Fruit fly (Drosophila melanogaster) whole organism, prepupa: Measurements from ENCODE around the gene CG43902.

ENCODE experiments used
- Blimp-1 ChIP-seq: fragments of 200-800 bp; sonication (Bioruptor generic); optimal IDR thresholded peaks from 3 replicates; lab custom pipeline; 2017; ENCODE audit warnings: missing biosample characterization, missing genetic modification characterization, mild to moderate bottlenecking, moderate library complexity, missing genetic modification reagents
- CG10631 ChIP-seq: fragments of 200-800 bp; sonication (Bioruptor generic); optimal IDR thresholded peaks from 2 replicates; lab custom pipeline; 2016; ENCODE audit warnings: missing biosample characterization, missing genetic modification characterization
- CG1621 ChIP-seq: fragments of 200-800 bp; sonication (Bioruptor generic); optimal IDR thresholded peaks from 3 replicates; lab custom pipeline; 2018; ENCODE audit warnings: missing biosample characterization, mild to moderate bottlenecking, missing genetic modification characterization
- CG16779 ChIP-seq: fragments of 200-800 bp; sonication (Bioruptor generic); optimal IDR thresholded peaks from 3 replicates; lab custom pipeline; 2017; ENCODE audit warnings: missing biosample characterization, mild to moderate bottlenecking, missing genetic modification characterization
- CG3032 ChIP-seq: fragments of 200-800 bp; optimal IDR thresholded peaks from 2 replicates; lab custom pipeline; 2019; ENCODE audit warnings: missing biosample characterization, mild to moderate bottlenecking, missing genetic modification characterization, moderate library complexity
- CG31627 ChIP-seq: fragments of 200-800 bp; sonication (Bioruptor generic); optimal IDR thresholded peaks from 3 replicates; lab custom pipeline; 2016; ENCODE audit warnings: missing biosample characterization, missing genetic modification characterization
- CG32006 ChIP-seq: fragments of 200-800 bp; sonication (Bioruptor generic); optimal IDR thresholded peaks from 3 replicates; lab custom pipeline; 2017; ENCODE audit warnings: missing biosample characterization, mild to moderate bottlenecking, missing genetic modification characterization
- CG34406 ChIP-seq: fragments of 200-800 bp; sonication (Bioruptor generic); optimal IDR thresholded peaks from 3 replicates; lab custom pipeline; 2016; ENCODE audit warnings: missing biosample characterization, missing genetic modification characterization
- CG3919 ChIP-seq: fragments of 200-800 bp; sonication (Bioruptor generic); optimal IDR thresholded peaks from 3 replicates; lab custom pipeline; 2016; ENCODE audit warnings: missing biosample characterization, missing genetic modification characterization
- CG6163 ChIP-seq: fragments of 200-800 bp; sonication (Bioruptor generic); IDR thresholded peaks from 3 replicates; pipeline ENCODE4 v1.3.6; 2022; ENCODE audit warnings: missing biosample characterization, missing genetic modification characterization
- CG6792 ChIP-seq: fragments of 200-800 bp; sonication (Bioruptor generic); optimal IDR thresholded peaks from 3 replicates; lab custom pipeline; 2016; ENCODE audit warnings: missing biosample characterization, missing genetic modification characterization
- CG6854 ChIP-seq: fragments of 200-800 bp; sonication (Bioruptor generic); optimal IDR thresholded peaks from 2 replicates; lab custom pipeline; 2017; ENCODE audit warnings: missing biosample characterization, mild to moderate bottlenecking, missing genetic modification characterization
- CG7368 ChIP-seq: fragments of 200-800 bp; sonication (Bioruptor generic); optimal IDR thresholded peaks from 3 replicates; lab custom pipeline; 2016; ENCODE audit warnings: missing biosample characterization, missing genetic modification characterization
- CG8119 ChIP-seq: fragments of 200-800 bp; sonication (Bioruptor generic); IDR thresholded peaks from 3 replicates; pipeline ENCODE4 v1.3.6; 2022; ENCODE audit warnings: missing biosample characterization, missing genetic modification characterization
- CG8632 ChIP-seq: fragments of 200-800 bp; sonication (Bioruptor generic); optimal IDR thresholded peaks from 3 replicates; lab custom pipeline; 2016; ENCODE audit warnings: missing biosample characterization, missing genetic modification characterization
- Eip75B ChIP-seq: fragments of 200-800 bp; sonication (Bioruptor generic); optimal IDR thresholded peaks from 3 replicates; lab custom pipeline; 2016; ENCODE audit warnings: missing biosample characterization, missing genetic modification characterization
- Eip78C ChIP-seq: fragments of 200-800 bp; sonication (Bioruptor generic); peaks from one replicate; lab custom pipeline; 2016; ENCODE audit warnings: missing biosample characterization, missing genetic modification characterization
- Eip93F ChIP-seq: fragments of 200-800 bp; sonication (Bioruptor generic); optimal IDR thresholded peaks from 2 replicates; lab custom pipeline; 2016; ENCODE audit warnings: missing biosample characterization, mild to moderate bottlenecking, missing genetic modification characterization
- Ets96B ChIP-seq: fragments of 200-800 bp; optimal IDR thresholded peaks from 2 replicates; lab custom pipeline; 2019; ENCODE audit warnings: missing biosample characterization, mild to moderate bottlenecking, missing genetic modification characterization, moderate library complexity
- Gug ChIP-seq: fragments of 200-800 bp; sonication (Bioruptor generic); IDR thresholded peaks from 2 replicates; pipeline ENCODE4 v1.3.6; 2022; ENCODE audit warnings: missing biosample characterization, missing genetic modification characterization
- Hr39 ChIP-seq: fragments of 200-800 bp; sonication (Bioruptor generic); optimal IDR thresholded peaks from 2 replicates; lab custom pipeline; 2016; ENCODE audit warnings: missing biosample characterization, missing genetic modification characterization
- Hr4 ChIP-seq: fragments of 200-800 bp; sonication (Bioruptor generic); optimal IDR thresholded peaks from 3 replicates; lab custom pipeline; 2016; ENCODE audit warnings: missing biosample characterization, missing genetic modification characterization
- Lpt ChIP-seq: fragments of 200-800 bp; sonication (Bioruptor generic); optimal IDR thresholded peaks from 3 replicates; lab custom pipeline; 2016; ENCODE audit warnings: missing biosample characterization, missing genetic modification characterization
- Met ChIP-seq: fragments of 200-800 bp; sonication (Bioruptor generic); optimal IDR thresholded peaks from 3 replicates; lab custom pipeline; 2016; ENCODE audit warnings: missing biosample characterization, missing genetic modification characterization
- OdsH ChIP-seq: fragments of 200-800 bp; sonication (Bioruptor generic); optimal IDR thresholded peaks from 3 replicates; lab custom pipeline; 2016; ENCODE audit warnings: missing biosample characterization, missing genetic modification characterization
- Smox ChIP-seq: fragments of 200-800 bp; sonication (Bioruptor generic); optimal IDR thresholded peaks from 3 replicates; lab custom pipeline; 2016; ENCODE audit warnings: missing biosample characterization, missing genetic modification characterization
- Sox102F ChIP-seq: fragments of 200-800 bp; sonication (Bioruptor generic); optimal IDR thresholded peaks from 2 replicates; lab custom pipeline; 2016; ENCODE audit warnings: missing biosample characterization, mild to moderate bottlenecking, missing genetic modification characterization
- Sox14 ChIP-seq: fragments of 200-800 bp; sonication (Bioruptor generic); optimal IDR thresholded peaks from 3 replicates; lab custom pipeline; 2016; ENCODE audit warnings: missing biosample characterization, missing genetic modification characterization
- Sox15 ChIP-seq: fragments of 200-800 bp; sonication (Bioruptor generic); optimal IDR thresholded peaks from 3 replicates; lab custom pipeline; 2016; ENCODE audit warnings: missing biosample characterization, missing genetic modification characterization
- achi ChIP-seq: fragments of 200-800 bp; sonication (Bioruptor generic); optimal IDR thresholded peaks from 3 replicates; lab custom pipeline; 2016; ENCODE audit warnings: missing biosample characterization, missing genetic modification characterization
- acj6 ChIP-seq: fragments of 200-800 bp; sonication (Bioruptor generic); optimal IDR thresholded peaks from 3 replicates; lab custom pipeline; 2016; ENCODE audit warnings: missing biosample characterization, missing genetic modification characterization
- cyc ChIP-seq: fragments of 200-800 bp; sonication (Bioruptor generic); optimal IDR thresholded peaks from 3 replicates; lab custom pipeline; 2016; ENCODE audit warnings: missing biosample characterization, missing genetic modification characterization
- dac ChIP-seq: fragments of 200-800 bp; sonication (Bioruptor generic); optimal IDR thresholded peaks from 2 replicates; lab custom pipeline; 2017; ENCODE audit warnings: missing biosample characterization, mild to moderate bottlenecking, missing genetic modification characterization
- esn ChIP-seq: fragments of 200-800 bp; sonication (Bioruptor generic); optimal IDR thresholded peaks from 2 replicates; lab custom pipeline; 2016; ENCODE audit warnings: missing biosample characterization, mild to moderate bottlenecking, missing genetic modification characterization, moderate library complexity
- fd85E ChIP-seq: fragments of 200-800 bp; sonication (Bioruptor generic); optimal IDR thresholded peaks from 3 replicates; lab custom pipeline; 2016; ENCODE audit warnings: missing biosample characterization, missing genetic modification characterization
- fkh ChIP-seq: fragments of 200-800 bp; sonication (Bioruptor generic); optimal IDR thresholded peaks from 3 replicates; lab custom pipeline; 2017; ENCODE audit warnings: missing biosample characterization, mild to moderate bottlenecking, missing genetic modification characterization, moderate library complexity
- lz ChIP-seq: fragments of 200-800 bp; sonication (Bioruptor generic); optimal IDR thresholded peaks from 3 replicates; lab custom pipeline; 2016; ENCODE audit warnings: missing biosample characterization, missing genetic modification characterization
- pdm3 ChIP-seq: fragments of 200-800 bp; sonication (Bioruptor generic); optimal IDR thresholded peaks from 3 replicates; lab custom pipeline; 2016; ENCODE audit warnings: missing biosample characterization, missing genetic modification characterization
- spab ChIP-seq: fragments of 200-800 bp; sonication (Bioruptor generic); optimal IDR thresholded peaks from 2 replicates; lab custom pipeline; 2017; ENCODE audit warnings: missing biosample characterization, mild to moderate bottlenecking, missing genetic modification characterization, missing genetic modification reagents
- svp ChIP-seq: fragments of 200-800 bp; sonication (Bioruptor generic); peaks from one replicate; lab custom pipeline; 2016; ENCODE audit warnings: missing biosample characterization, missing genetic modification characterization
- topi ChIP-seq: fragments of 200-800 bp; sonication (Bioruptor generic); optimal IDR thresholded peaks from 3 replicates; lab custom pipeline; 2016; ENCODE audit warnings: missing biosample characterization, missing genetic modification characterization

The CG43902 gene

dm6 chrX:10234024-10234520 is 75.8 kb downstream of the CG43902 start:
- TF ChIP-seq svp (GFP tag; lab: Kevin White, UChicago), result peak; percentile 55
- TF ChIP-seq Blimp-1 (GFP tag; lab: Kevin White, UChicago), result no peak
- TF ChIP-seq acj6, result no peak

dm6 chrX:10241919-10242318 is 83.7 kb downstream of the CG43902 start:
- TF ChIP-seq spab (GFP tag; lab: Kevin White, UChicago), result no peak
- peak; percentile 38 for TF ChIP-seq cyc
- peak; percentile 2 for TF ChIP-seq achi (GFP tag; lab: Kevin White, UChicago)
- TF ChIP-seq CG16779, result no peak
- peak; percentile 32 for TF ChIP-seq Eip78C
- no peak for TF ChIP-seq CG6854 (GFP tag; lab: Kevin White, UChicago)
- peak; percentile 1 for TF ChIP-seq Smox (GFP tag; lab: Kevin White, UChicago)
- peak; percentile 2 for TF ChIP-seq CG3919
- peak; percentile 78 for TF ChIP-seq svp (GFP tag; lab: Kevin White, UChicago)
- no peak for TF ChIP-seq CG10631
- TF ChIP-seq acj6, result peak; percentile 19
- TF ChIP-seq CG32006 (GFP tag; lab: Kevin White, UChicago), result peak; percentile 13
- peak; percentile 27 for TF ChIP-seq Hr4 (GFP tag; lab: Kevin White, UChicago)
- peak; percentile 54 for TF ChIP-seq Hr39 (GFP tag; lab: Kevin White, UChicago)
- TF ChIP-seq pdm3, result peak; percentile 32
- peak; percentile 36 for TF ChIP-seq topi
- TF ChIP-seq fkh (GFP tag; lab: Kevin White, UChicago), result no peak
- TF ChIP-seq esn (GFP tag; lab: Kevin White, UChicago), result peak; percentile 31
- no peak for TF ChIP-seq CG3032
- TF ChIP-seq Sox15 (GFP tag; lab: Kevin White, UChicago), result peak; percentile 5
- TF ChIP-seq CG31627 (GFP tag; lab: Kevin White, UChicago), result peak; percentile 58
- peak; percentile 27 for TF ChIP-seq lz (GFP tag; lab: Kevin White, UChicago)
- peak; percentile 41 for TF ChIP-seq Sox14
- peak; percentile 14 for TF ChIP-seq CG6792
- TF ChIP-seq Met (GFP tag; lab: Kevin White, UChicago), result peak; percentile 38
- peak; percentile 41 for TF ChIP-seq Sox102F (GFP tag; lab: Kevin White, UChicago)
- TF ChIP-seq CG34406 (GFP tag; lab: Kevin White, UChicago), result peak; percentile 24
- peak; percentile 6 for TF ChIP-seq OdsH (GFP tag; lab: Kevin White, UChicago)

dm6 chrX:10242883-10243282 is 84.6 kb downstream of the CG43902 start:
- TF ChIP-seq Eip75B (GFP tag; lab: Kevin White, UChicago), result no peak
- TF ChIP-seq CG8119, result no peak
- TF ChIP-seq svp (GFP tag; lab: Kevin White, UChicago), result peak; percentile 2
- TF ChIP-seq OdsH (GFP tag; lab: Kevin White, UChicago), result no peak

DNA sequence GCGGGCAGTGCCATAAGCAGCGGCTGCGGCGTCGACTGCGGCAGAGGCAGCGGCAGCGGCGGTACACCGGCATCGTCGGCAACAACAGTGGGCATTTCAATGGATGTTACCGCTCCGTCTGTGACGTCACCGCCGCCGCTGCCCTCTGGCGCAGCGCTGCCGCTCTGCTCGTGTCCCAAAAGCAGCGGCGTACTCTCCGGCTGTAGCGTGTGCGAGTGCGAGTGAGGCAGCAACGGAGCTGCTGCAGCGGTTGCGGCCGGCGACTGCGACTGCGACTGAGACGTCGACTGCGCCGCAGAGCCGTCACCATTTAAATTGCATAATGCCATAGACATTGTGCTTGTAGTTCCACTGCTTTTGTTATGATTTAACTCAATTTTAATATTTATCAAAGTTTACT is 85.3 kb downstream of the CG43902 start:
- TF ChIP-seq CG7368 (GFP tag; lab: Kevin White, UChicago) (no peak), CG3919 (no peak), svp (GFP tag; lab: Kevin White, UChicago) (no peak), CG8632 (GFP tag; lab: Kevin White, UChicago) (no peak), CG1621 (tag; lab: Kevin White, UChicago) (no peak), dac (GFP tag; lab: Kevin White, UChicago) (no peak), spab (GFP tag; lab: Kevin White, UChicago) (no peak), Sox14 (no peak), Hr39 (GFP tag; lab: Kevin White, UChicago) (no peak), cyc (no peak), CG34406 (GFP tag; lab: Kevin White, UChicago) (no peak), Ets96B (no peak), CG6163 (GFP tag; lab: Robert Waterston, UW) (no peak), Smox (GFP tag; lab: Kevin White, UChicago) (no peak), fd85E (GFP tag; lab: Kevin White, UChicago) (no peak), Lpt (GFP tag; lab: Kevin White, UChicago) (no peak), Eip93F (no peak), Gug (GFP tag; lab: Robert Waterston, UW) (no peak)
- TF ChIP-seq, all 60 proteins: peak for 0
